Worm (Caenorhabditis elegans) whole organism, L3 larva: ENCODE results near the gene srj-40.

Source experiments
- R02D3.7 ChIP-seq: fragments of 150-350 bp; optimal IDR thresholded peaks from 2 replicates; lab custom pipeline; 2014; ENCODE audit warnings: missing biosample characterization, missing genetic modification characterization
- ZK546.5 ChIP-seq: sonication (generic microtip); optimal IDR thresholded peaks from 2 replicates; lab custom pipeline; 2017; ENCODE audit warnings: missing biosample characterization, missing genetic modification characterization
- aly-2 ChIP-seq: fragments of 150-350 bp; optimal IDR thresholded peaks from 2 replicates; lab custom pipeline; 2014; ENCODE audit warnings: missing biosample characterization, missing genetic modification characterization
- ceh-28 ChIP-seq: fragments of 150-350 bp; optimal IDR thresholded peaks from 2 replicates; lab custom pipeline; 2014; ENCODE audit warnings: missing biosample characterization, missing genetic modification reagents, missing genetic modification characterization
- ceh-82 ChIP-seq: fragments of 150-350 bp; optimal IDR thresholded peaks from 2 replicates; lab custom pipeline; 2014; ENCODE audit warnings: missing biosample characterization, missing genetic modification characterization
- daf-12 ChIP-seq: fragments of 150-350 bp; optimal IDR thresholded peaks from 2 replicates; lab custom pipeline; 2014; ENCODE audit warnings: missing biosample characterization, missing genetic modification reagents, missing genetic modification characterization
- egl-27 ChIP-seq: sonication (generic microtip); optimal IDR thresholded peaks from 4 replicates; lab custom pipeline; 2017; ENCODE audit warnings: missing biosample characterization, missing genetic modification reagents, missing genetic modification characterization
- egl-5 ChIP-seq: fragments of 150-350 bp; optimal IDR thresholded peaks from 2 replicates; lab custom pipeline; 2017; ENCODE audit warnings: missing biosample characterization, missing genetic modification reagents, missing genetic modification characterization, inconsistent platforms
- elt-2 ChIP-seq: sonication (generic microtip); optimal IDR thresholded peaks from 2 replicates; lab custom pipeline; 2016; ENCODE audit warnings: missing genetic modification reagents, mild to moderate bottlenecking, missing genetic modification characterization, missing compliant biosample characterization
- elt-3 ChIP-seq, 3 experiments: fragments of 150-350 bp in 1 of 3; sonication (generic microtip) in 2 of 3; optimal IDR thresholded peaks; 2 replicates in 2 of 3; 4 replicates in 1 of 3; lab custom pipeline; 2014 to 2017; ENCODE audit warnings: missing biosample characterization in 3 of 3, missing genetic modification characterization in 3 of 3
- eor-1 ChIP-seq, 2 experiments: fragments of 150-350 bp; optimal IDR thresholded peaks; 2 replicates each; lab custom pipeline; 2014 to 2018; ENCODE audit warnings: missing biosample characterization in 2 of 2, missing genetic modification characterization in 2 of 2
- fkh-10 ChIP-seq: sonication (generic microtip); optimal IDR thresholded peaks from 2 replicates; lab custom pipeline; 2017; ENCODE audit warnings: missing biosample characterization, missing genetic modification reagents, missing genetic modification characterization
- fos-1 ChIP-seq: fragments of 150-350 bp; optimal IDR thresholded peaks from 2 replicates; lab custom pipeline; 2014; ENCODE audit warnings: missing biosample characterization, missing genetic modification characterization
- hmg-11 ChIP-seq: sonication (generic microtip); optimal IDR thresholded peaks from 2 replicates; lab custom pipeline; 2016; ENCODE audit warnings: missing genetic modification characterization, missing compliant biosample characterization
- jun-1 ChIP-seq: fragments of 150-350 bp; optimal IDR thresholded peaks from 2 replicates; lab custom pipeline; 2014; ENCODE audit warnings: missing biosample characterization, missing genetic modification reagents, missing genetic modification characterization
- lin-15B ChIP-seq: fragments of 150-350 bp; optimal IDR thresholded peaks from 2 replicates; lab custom pipeline; 2014; ENCODE audit warnings: missing biosample characterization, missing genetic modification characterization
- lin-39 ChIP-seq: fragments of 150-350 bp; optimal IDR thresholded peaks from 2 replicates; lab custom pipeline; 2018; ENCODE audit warnings: missing biosample characterization, missing genetic modification reagents, missing genetic modification characterization
- mdl-1 ChIP-seq: fragments of 150-350 bp; optimal IDR thresholded peaks from 2 replicates; lab custom pipeline; 2014; ENCODE audit warnings: missing biosample characterization, missing genetic modification characterization
- mml-1 ChIP-seq: fragments of 150-350 bp; sonication (generic microtip); optimal IDR thresholded peaks from 3 replicates; lab custom pipeline; 2014; ENCODE audit warnings: missing biosample characterization, missing genetic modification characterization
- nhr-11 ChIP-seq: fragments of 150-350 bp; optimal IDR thresholded peaks from 2 replicates; lab custom pipeline; 2014; ENCODE audit warnings: missing biosample characterization, missing genetic modification characterization
- nhr-23 ChIP-seq: fragments of 150-350 bp; optimal IDR thresholded peaks from 2 replicates; lab custom pipeline; 2014; ENCODE audit warnings: missing biosample characterization, missing genetic modification reagents, missing genetic modification characterization
- nhr-25 ChIP-seq: sonication (generic microtip); optimal IDR thresholded peaks from 2 replicates; lab custom pipeline; 2017; ENCODE audit warnings: missing biosample characterization, missing genetic modification characterization
- nhr-43 ChIP-seq: sonication (generic microtip); optimal IDR thresholded peaks from 2 replicates; lab custom pipeline; 2016; ENCODE audit warnings: mild to moderate bottlenecking, missing genetic modification characterization, missing compliant biosample characterization; ENCODE audit not compliant: poor library complexity, severe bottlenecking
- nhr-76 ChIP-seq: fragments of 150-350 bp; sonication (generic microtip); optimal IDR thresholded peaks from 5 replicates; lab custom pipeline; 2014; ENCODE audit warnings: missing biosample characterization, missing genetic modification characterization
- nhr-77 ChIP-seq: fragments of 150-350 bp; optimal IDR thresholded peaks from 2 replicates; lab custom pipeline; 2014; ENCODE audit warnings: missing biosample characterization, missing genetic modification characterization
- pha-4 ChIP-seq: fragments of 150-350 bp; optimal IDR thresholded peaks from 2 replicates; lab custom pipeline; 2014; ENCODE audit warnings: missing biosample characterization, missing genetic modification reagents, missing genetic modification characterization
- pqm-1 ChIP-seq: fragments of 150-350 bp; optimal IDR thresholded peaks from 2 replicates; lab custom pipeline; 2017; ENCODE audit warnings: missing biosample characterization, missing genetic modification characterization, inconsistent platforms
- sea-2 ChIP-seq: fragments of 150-350 bp; sonication (generic microtip); optimal IDR thresholded peaks from 4 replicates; lab custom pipeline; 2014; ENCODE audit warnings: missing biosample characterization, missing genetic modification reagents, missing genetic modification characterization
- skn-1 ChIP-seq: fragments of 150-350 bp; optimal IDR thresholded peaks from 2 replicates; lab custom pipeline; 2014; ENCODE audit warnings: missing biosample characterization, missing genetic modification characterization
- snpc-4 ChIP-seq: fragments of 150-350 bp; optimal IDR thresholded peaks from 2 replicates; lab custom pipeline; 2014; ENCODE audit warnings: missing biosample characterization, missing genetic modification characterization
- unc-39 ChIP-seq: sonication (generic microtip); optimal IDR thresholded peaks from 4 replicates; lab custom pipeline; 2017; ENCODE audit warnings: missing biosample characterization, missing genetic modification characterization
- zag-1 ChIP-seq: fragments of 150-350 bp; optimal IDR thresholded peaks from 2 replicates; lab custom pipeline; 2014; ENCODE audit warnings: missing biosample characterization, missing genetic modification characterization
- ztf-4 ChIP-seq: fragments of 150-350 bp; optimal IDR thresholded peaks from 2 replicates; lab custom pipeline; 2014; ENCODE audit warnings: missing biosample characterization, missing genetic modification characterization

Gene srj-40

ce11 chrV:4101567-4101966, at the start of gene srj-40:
TSS of gene srj-40 (plus strand) at chrV:4101867.
- TF ChIP-seq egl-5 (tag; lab: Kevin White, UChicago), result no peak
- TF ChIP-seq pqm-1 (tag; lab: Kevin White, UChicago), result no peak
- TF ChIP-seq ztf-4 (tag; lab: Kevin White, UChicago), result no peak
- TF ChIP-seq sea-2, result no peak
- TF ChIP-seq unc-39 (tag; lab: Kevin White, UChicago), result no peak
- TF ChIP-seq fos-1 (tag; lab: Kevin White, UChicago), result no peak
- TF ChIP-seq snpc-4 (tag; lab: Kevin White, UChicago), result no peak
- TF ChIP-seq pha-4 (tag; lab: Kevin White, UChicago), result no peak
- TF ChIP-seq eor-1 (tag; optimal IDR thresholded peaks at IDR 0.05; lab: Kevin White, UChicago), result no peak
- TF ChIP-seq egl-27 (tag; lab: Kevin White, UChicago), result no peak
- no peak for TF ChIP-seq lin-15B
- TF ChIP-seq ceh-28 (tag; lab: Kevin White, UChicago), result no peak
- TF ChIP-seq nhr-23 (tag; lab: Kevin White, UChicago), result no peak
- TF ChIP-seq skn-1 (tag; lab: Kevin White, UChicago), result no peak
- no peak for TF ChIP-seq zag-1 (tag; lab: Kevin White, UChicago)
- no peak for TF ChIP-seq aly-2 (tag; lab: Kevin White, UChicago)
- TF ChIP-seq ceh-82 (tag; lab: Kevin White, UChicago), result no peak
- no peak for TF ChIP-seq nhr-76 (tag; lab: Kevin White, UChicago)
- TF ChIP-seq jun-1 (tag; lab: Kevin White, UChicago), result no peak
- TF ChIP-seq R02D3.7 (tag; lab: Kevin White, UChicago), result no peak

- no peak for TF ChIP-seq zag-1 (tag; lab: Kevin White, UChicago)
- no peak for TF ChIP-seq mdl-1 (tag; lab: Kevin White, UChicago)
- no peak for TF ChIP-seq hmg-11 (tag; lab: Kevin White, UChicago)
- TF ChIP-seq pqm-1 (tag; lab: Kevin White, UChicago), result no peak
- TF ChIP-seq nhr-77 (tag; lab: Kevin White, UChicago), result no peak
- no peak for TF ChIP-seq fkh-10
- no peak for TF ChIP-seq lin-39 (tag; lab: Kevin White, UChicago)
- TF ChIP-seq elt-2 (tag; lab: Kevin White, UChicago), result no peak
- TF ChIP-seq mml-1 (tag; lab: Kevin White, UChicago), result no peak
- TF ChIP-seq snpc-4 (tag; lab: Kevin White, UChicago), result no peak
- TF ChIP-seq ceh-82 (tag; lab: Kevin White, UChicago), result no peak
- TF ChIP-seq nhr-11 (tag; lab: Kevin White, UChicago), result no peak
- TF ChIP-seq ZK546.5 (tag; lab: Kevin White, UChicago), result no peak
- TF ChIP-seq lin-15B, result no peak
- no peak for TF ChIP-seq nhr-43
- TF ChIP-seq aly-2 (tag; lab: Kevin White, UChicago), result no peak
- TF ChIP-seq elt-3 (tag; optimal IDR thresholded peaks at IDR 0.05; lab: Kevin White, UChicago), result no peak
Observed at ce11 chrV:4055025-4055424, 46.6 kb upstream of the srj-40 start, which contains the start of gene djr-1.2. TSS of gene djr-1.2 (minus strand) at chrV:4055125.

DNA sequence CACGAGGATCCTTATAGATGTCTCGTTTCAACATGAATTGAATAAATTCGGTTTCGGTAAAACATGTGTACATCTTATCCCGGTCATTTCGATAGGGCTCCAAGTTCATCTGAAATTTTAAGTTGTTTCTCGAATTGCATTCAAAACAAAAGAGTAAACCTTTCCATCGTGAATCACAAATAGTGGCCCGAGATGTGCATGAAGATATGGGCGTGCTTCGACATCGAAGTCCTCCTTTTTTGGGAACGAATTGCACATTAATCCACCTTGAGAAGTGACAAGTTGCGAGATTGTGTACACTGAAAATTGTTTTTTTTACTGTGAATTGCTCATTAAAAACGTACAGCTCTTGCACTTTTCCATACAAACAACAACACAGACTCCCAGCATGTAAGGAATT, 45.5 kb upstream of the srj-40 start:
- no peak for TF ChIP-seq elt-3 (tag; optimal IDR thresholded peaks at IDR 0.05; lab: Kevin White, UChicago)
- TF ChIP-seq, all 47 proteins: peak for 0

DNA sequence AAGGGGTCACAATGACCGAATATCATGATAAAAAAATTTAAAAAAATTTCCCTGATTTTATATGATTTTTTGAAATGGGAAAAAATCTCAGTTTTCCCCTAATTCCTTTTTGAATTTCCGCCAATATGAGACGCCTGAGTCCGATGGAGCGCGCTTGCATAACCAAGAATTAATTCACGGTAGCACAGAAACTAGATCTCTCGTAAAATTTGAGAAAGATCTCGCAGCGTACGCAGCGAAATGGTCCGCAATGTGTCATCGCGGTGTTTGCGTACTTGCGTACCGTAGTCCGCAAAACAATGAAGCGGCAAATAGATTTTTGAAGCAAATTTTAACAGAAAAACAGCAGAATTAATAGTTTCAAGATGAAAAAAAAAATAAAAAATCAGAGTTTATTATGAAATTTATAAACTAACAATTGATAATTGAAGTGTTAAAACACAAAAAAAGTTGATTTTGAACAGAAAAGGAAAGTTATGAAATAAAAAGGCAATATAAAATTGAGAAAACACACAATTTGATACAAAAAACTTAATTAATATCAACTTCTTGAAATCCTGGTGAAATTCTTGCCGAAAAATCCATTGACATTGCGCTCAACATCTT, 38.0 kb upstream of the srj-40 start:
- peak; percentile 4 for TF ChIP-seq lin-15B

DNA sequence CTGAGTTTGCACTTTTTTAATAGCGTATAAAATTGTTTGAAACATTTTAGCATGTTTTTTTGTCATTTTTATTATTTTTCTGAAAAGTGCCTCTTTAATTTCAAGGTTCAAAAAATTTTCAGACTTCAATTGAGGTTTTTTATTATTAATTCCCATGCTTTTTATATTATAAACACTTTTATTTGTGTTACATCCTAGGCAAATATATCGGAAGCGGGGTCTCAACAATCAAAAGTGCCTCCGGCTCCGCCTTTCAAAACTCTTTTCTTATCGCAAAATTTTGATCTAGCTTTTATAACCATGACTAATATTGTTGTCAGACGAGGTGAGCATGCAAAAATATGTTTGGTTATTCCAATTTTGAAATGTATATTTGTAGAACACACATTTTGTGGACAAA, 28.2 kb upstream of the srj-40 start, which contains the start of gene otpl-2:
Gene otpl-2 (plus strand): TSS at position 301 of the 400 bp plus-strand sequence.
- TF ChIP-seq elt-2 (tag; lab: Kevin White, UChicago), result no peak
- no peak for TF ChIP-seq lin-15B
- no peak for TF ChIP-seq fos-1 (tag; lab: Kevin White, UChicago)
- no peak for TF ChIP-seq fkh-10
- no peak for TF ChIP-seq pqm-1 (tag; lab: Kevin White, UChicago)
- no peak for TF ChIP-seq nhr-25
- no peak for TF ChIP-seq ZK546.5 (tag; lab: Kevin White, UChicago)
- no peak for TF ChIP-seq daf-12 (tag; lab: Kevin White, UChicago)
- no peak for TF ChIP-seq ceh-28 (tag; lab: Kevin White, UChicago)
- no peak for TF ChIP-seq snpc-4 (tag; lab: Kevin White, UChicago)
- no peak for TF ChIP-seq nhr-43
- no peak for TF ChIP-seq skn-1 (tag; lab: Kevin White, UChicago)
- TF ChIP-seq elt-3 (tag; optimal IDR thresholded peaks at IDR 0.05; lab: Kevin White, UChicago), result no peak
- TF ChIP-seq, all 47 proteins: peak for 0
